Worm (Caenorhabditis elegans) whole organism, L2 larva: Measurements from ENCODE around the gene dpy-2.

Source experiments
- Y55F3AM.14 ChIP-seq: fragments of 200-800 bp; sonication (Bioruptor generic); optimal IDR thresholded peaks from 2 replicates; lab custom pipeline; 2018; ENCODE audit warnings: mild to moderate bottlenecking, missing genetic modification characterization, missing compliant biosample characterization
- ZK546.5 ChIP-seq: sonication (generic microtip); optimal IDR thresholded peaks from 2 replicates; lab custom pipeline; 2017; ENCODE audit warnings: missing biosample characterization, missing genetic modification characterization
- alr-1 ChIP-seq: fragments of 150-350 bp; optimal IDR thresholded peaks from 2 replicates; lab custom pipeline; 2014; ENCODE audit warnings: missing biosample characterization, missing genetic modification characterization
- ama-1 ChIP-seq: fragments of 150-350 bp; optimal IDR thresholded peaks from 2 replicates; lab custom pipeline; 2018; ENCODE audit warnings: inconsistent platforms
- blmp-1 ChIP-seq: sonication (generic microtip); optimal IDR thresholded peaks from 2 replicates; lab custom pipeline; 2017; ENCODE audit warnings: missing genetic modification characterization, mild to moderate bottlenecking, missing compliant biosample characterization, antibody characterized with exemption, moderate library complexity; ENCODE audit not compliant: insufficient read depth
- ceh-16 ChIP-seq: fragments of 150-350 bp; optimal IDR thresholded peaks from 2 replicates; lab custom pipeline; 2014; ENCODE audit warnings: missing biosample characterization, missing genetic modification characterization
- ceh-82 ChIP-seq: fragments of 150-350 bp; optimal IDR thresholded peaks from 2 replicates; lab custom pipeline; 2014; ENCODE audit warnings: missing biosample characterization, missing genetic modification characterization
- dmd-4 ChIP-seq: sonication (generic microtip); optimal IDR thresholded peaks from 2 replicates; lab custom pipeline; 2017; ENCODE audit warnings: missing biosample characterization, missing genetic modification characterization
- egl-27 ChIP-seq: sonication (generic microtip); optimal IDR thresholded peaks from 3 replicates; lab custom pipeline; 2017; ENCODE audit warnings: missing biosample characterization, missing genetic modification reagents, missing genetic modification characterization
- elt-1 ChIP-seq: fragments of 150-350 bp; optimal IDR thresholded peaks from 2 replicates; lab custom pipeline; 2014; ENCODE audit warnings: missing biosample characterization, missing genetic modification characterization
- elt-3 ChIP-seq: sonication (generic microtip); optimal IDR thresholded peaks from 2 replicates; lab custom pipeline; 2017; ENCODE audit warnings: missing biosample characterization, missing genetic modification characterization
- fos-1 ChIP-seq: fragments of 150-350 bp; optimal IDR thresholded peaks from 2 replicates; lab custom pipeline; 2014; ENCODE audit warnings: missing biosample characterization, missing genetic modification characterization
- gmeb-1 ChIP-seq: fragments of 150-350 bp; optimal IDR thresholded peaks from 2 replicates; lab custom pipeline; 2014; ENCODE audit warnings: missing biosample characterization, missing genetic modification characterization
- lin-11 ChIP-seq: fragments of 150-350 bp; sonication (generic microtip); optimal IDR thresholded peaks from 2 replicates; lab custom pipeline; 2014; ENCODE audit warnings: missing biosample characterization, missing genetic modification characterization, inconsistent platforms, mixed read lengths
- lin-13 ChIP-seq: fragments of 150-350 bp; optimal IDR thresholded peaks from 2 replicates; lab custom pipeline; 2014; ENCODE audit warnings: missing biosample characterization, missing genetic modification reagents, missing genetic modification characterization
- lin-39 ChIP-seq: fragments of 150-350 bp; optimal IDR thresholded peaks from 2 replicates; lab custom pipeline; 2014; ENCODE audit warnings: missing biosample characterization, missing genetic modification reagents, missing genetic modification characterization
- lsy-2 ChIP-seq, 2 experiments: fragments of 150-350 bp in 1 of 2; sonication (generic microtip) in 1 of 2; optimal IDR thresholded peaks; 2 replicates each; lab custom pipeline; 2014 to 2017; ENCODE audit warnings: missing biosample characterization in 2 of 2, missing genetic modification characterization in 2 of 2
- mab-5 ChIP-seq: fragments of 150-350 bp; optimal IDR thresholded peaks from 2 replicates; lab custom pipeline; 2014; ENCODE audit warnings: missing biosample characterization, missing genetic modification characterization
- mbf-1 ChIP-seq: sonication (generic microtip); optimal IDR thresholded peaks from 2 replicates; lab custom pipeline; 2017; ENCODE audit warnings: missing biosample characterization, missing genetic modification characterization
- mdl-1 ChIP-seq, 2 experiments: fragments of 150-350 bp in 1 of 2; sonication (generic microtip) in 1 of 2; optimal IDR thresholded peaks; 2 replicates each; lab custom pipeline; 2017; ENCODE audit warnings: missing biosample characterization in 2 of 2, missing genetic modification characterization in 2 of 2
- nhr-10 ChIP-seq: sonication (generic microtip); optimal IDR thresholded peaks from 2 replicates; lab custom pipeline; 2017; ENCODE audit warnings: missing biosample characterization, missing genetic modification characterization
- nhr-11 ChIP-seq: fragments of 150-350 bp; optimal IDR thresholded peaks from 2 replicates; lab custom pipeline; 2014; ENCODE audit warnings: missing biosample characterization, missing genetic modification characterization
- nhr-12 ChIP-seq: fragments of 150-350 bp; optimal IDR thresholded peaks from 2 replicates; lab custom pipeline; 2014; ENCODE audit warnings: missing biosample characterization, missing genetic modification characterization
- nhr-129 ChIP-seq: fragments of 150-350 bp; optimal IDR thresholded peaks from 2 replicates; lab custom pipeline; 2014; ENCODE audit warnings: missing biosample characterization, missing genetic modification characterization
- nhr-21 ChIP-seq: fragments of 150-350 bp; optimal IDR thresholded peaks from 2 replicates; lab custom pipeline; 2014; ENCODE audit warnings: missing biosample characterization, missing genetic modification characterization
- nhr-23 ChIP-seq: fragments of 150-350 bp; optimal IDR thresholded peaks from 2 replicates; lab custom pipeline; 2014; ENCODE audit warnings: missing biosample characterization, missing genetic modification reagents, missing genetic modification characterization
- nhr-237 ChIP-seq: fragments of 150-350 bp; optimal IDR thresholded peaks from 2 replicates; lab custom pipeline; 2014; ENCODE audit warnings: missing biosample characterization, missing genetic modification characterization
- nhr-25 ChIP-seq: fragments of 150-350 bp; sonication (generic microtip); optimal IDR thresholded peaks from 3 replicates; lab custom pipeline; 2014; ENCODE audit warnings: missing biosample characterization, missing genetic modification characterization
- nhr-6 ChIP-seq: fragments of 150-350 bp; optimal IDR thresholded peaks from 2 replicates; lab custom pipeline; 2014; ENCODE audit warnings: missing biosample characterization, missing genetic modification characterization
- nhr-77 ChIP-seq: fragments of 150-350 bp; optimal IDR thresholded peaks from 2 replicates; lab custom pipeline; 2014; ENCODE audit warnings: missing biosample characterization, missing genetic modification characterization
- peb-1 ChIP-seq: fragments of 150-350 bp; optimal IDR thresholded peaks from 2 replicates; lab custom pipeline; 2014; ENCODE audit warnings: missing biosample characterization, missing genetic modification characterization
- sem-4 ChIP-seq: fragments of 150-350 bp; optimal IDR thresholded peaks from 2 replicates; lab custom pipeline; 2014; ENCODE audit warnings: missing biosample characterization, missing genetic modification reagents, missing genetic modification characterization
- sma-3 ChIP-seq: sonication (generic microtip); optimal IDR thresholded peaks from 2 replicates; lab custom pipeline; 2016; ENCODE audit warnings: missing genetic modification reagents, missing genetic modification characterization, missing compliant biosample characterization
- sma-9 ChIP-seq, 2 experiments: fragments of 150-350 bp in 1 of 2; sonication (generic microtip) in 1 of 2; optimal IDR thresholded peaks; 2 replicates each; lab custom pipeline; 2014 to 2016; ENCODE audit warnings: missing genetic modification characterization in 2 of 2, mild to moderate bottlenecking in 1 of 2, missing biosample characterization in 1 of 2, missing compliant biosample characterization in 1 of 2, missing genetic modification reagents in 1 of 2, moderate library complexity in 1 of 2
- snpc-4 ChIP-seq: fragments of 150-350 bp; optimal IDR thresholded peaks from 2 replicates; lab custom pipeline; 2014; ENCODE audit warnings: missing biosample characterization, missing genetic modification characterization
- unc-39 ChIP-seq: fragments of 150-350 bp; optimal IDR thresholded peaks from 2 replicates; lab custom pipeline; 2014; ENCODE audit warnings: missing biosample characterization, missing genetic modification characterization
- unc-62 ChIP-seq: fragments of 150-350 bp; optimal IDR thresholded peaks from 2 replicates; lab custom pipeline; 2014; ENCODE audit warnings: missing biosample characterization, missing genetic modification reagents, missing genetic modification characterization
- ztf-1 ChIP-seq: fragments of 200-800 bp; sonication (Bioruptor generic); conservative IDR thresholded peaks from 2 replicates; pipeline ENCODE4 v1.3.6; 2022; ENCODE audit warnings: missing genetic modification characterization, missing compliant biosample characterization
- ztf-11 ChIP-seq: sonication (generic microtip); optimal IDR thresholded peaks from 2 replicates; lab custom pipeline; 2017; ENCODE audit warnings: missing biosample characterization, missing genetic modification characterization
- ztf-4 ChIP-seq: fragments of 150-350 bp; optimal IDR thresholded peaks from 2 replicates; lab custom pipeline; 2014; ENCODE audit warnings: missing biosample characterization, missing genetic modification characterization

Gene dpy-2

ce11 chrII:6713832-6714342 lies at the start of gene dpy-2:
Gene dpy-2, plus strand, starts transcription at chrII:6714292.
- TF ChIP-seq blmp-1 = peak; percentile 67
- peak; percentile 44 for TF ChIP-seq nhr-21
- no peak for TF ChIP-seq snpc-4 (tag; lab: Kevin White, UChicago)

ce11 chrII:6665908-6666307 lies 48.2 kb upstream of the dpy-2 start:
- TF ChIP-seq lin-13 (GFP tag; lab: Kevin White, UChicago) (no peak), unc-62 (GFP tag; lab: Kevin White, UChicago) (no peak), nhr-237 (tag; lab: Kevin White, UChicago) (no peak), lsy-2 (tag; optimal IDR thresholded peaks at IDR 0.05; lab: Kevin White, UChicago) (no peak), gmeb-1 (no peak), mab-5 (tag; lab: Kevin White, UChicago) (no peak), unc-39 (tag; lab: Kevin White, UChicago) (no peak), Y55F3AM.14 (GFP tag; lab: Kevin White, UChicago) (no peak), egl-27 (tag; lab: Kevin White, UChicago) (no peak), sem-4 (tag; lab: Kevin White, UChicago) (no peak), nhr-12 (no peak), ZK546.5 (tag; lab: Kevin White, UChicago) (no peak), sma-9 (GFP tag; optimal IDR thresholded peaks at IDR 0.05; lab: Kevin White, UChicago) (peak; percentile 14), sma-9 (tag; optimal IDR thresholded peaks at IDR 0.05; lab: Kevin White, UChicago) (no peak), fos-1 (peak; percentile 81), mdl-1 (tag; optimal IDR thresholded peaks at IDR 0.05; lab: Kevin White, UChicago) (no peak), nhr-10 (tag; lab: Kevin White, UChicago) (no peak)

DNA sequence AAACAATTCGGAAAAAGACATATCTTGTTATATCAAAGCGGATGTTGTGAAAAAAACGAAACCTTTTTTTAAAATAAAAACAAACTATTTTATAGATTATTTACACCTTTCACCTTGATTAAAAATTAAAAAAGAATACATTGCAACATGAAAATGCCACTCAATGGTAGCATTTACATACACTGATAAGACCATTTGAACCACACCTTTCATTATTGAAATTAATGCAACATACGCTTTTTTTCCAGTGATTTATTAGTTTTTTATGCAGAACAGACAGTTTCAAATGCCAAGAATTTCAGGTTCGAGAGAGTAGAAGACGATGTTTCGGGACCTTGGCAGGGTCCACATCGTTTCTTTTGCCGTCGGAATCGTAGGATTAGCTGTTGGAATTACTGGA lies 47.5 kb upstream of the dpy-2 start, which contains the start of gene T19D12.1:
Gene T19D12.1 (plus strand): TSS at position 301 of the 400 bp plus-strand sequence.
- no peak for TF ChIP-seq ztf-11
- TF ChIP-seq nhr-12 = no peak
- TF ChIP-seq, all 48 proteins: peak for 0

- TF ChIP-seq dmd-4 (tag; lab: Kevin White, UChicago) (no peak), alr-1 (tag; lab: Kevin White, UChicago) (no peak), lin-13 (GFP tag; lab: Kevin White, UChicago) (no peak), gmeb-1 (no peak), nhr-25 (tag; lab: Kevin White, UChicago) (no peak), egl-27 (tag; lab: Kevin White, UChicago) (no peak), ztf-1 (GFP tag; lab: Robert Waterston, UW) (no peak), ama-1 (lab: Kevin White, UChicago) (no peak), ceh-16 (tag; lab: Kevin White, UChicago) (no peak), peb-1 (tag; lab: Kevin White, UChicago) (no peak), elt-1 (tag; lab: Kevin White, UChicago) (no peak), sma-3 (GFP tag; lab: Kevin White, UChicago) (no peak), nhr-77 (tag; lab: Kevin White, UChicago) (no peak), nhr-11 (tag; lab: Kevin White, UChicago) (no peak), mbf-1 (tag; lab: Kevin White, UChicago) (no peak), elt-3 (no peak), Y55F3AM.14 (GFP tag; lab: Kevin White, UChicago) (no peak), fos-1 (no peak), nhr-129 (no peak), sma-9 (GFP tag; optimal IDR thresholded peaks at IDR 0.05; lab: Kevin White, UChicago) (no peak), sma-9 (tag; optimal IDR thresholded peaks at IDR 0.05; lab: Kevin White, UChicago) (no peak)
- TF ChIP-seq, all 48 proteins: peak for 0
Observed at ce11 chrII:6667534-6667933, 46.6 kb upstream of the dpy-2 start.

DNA sequence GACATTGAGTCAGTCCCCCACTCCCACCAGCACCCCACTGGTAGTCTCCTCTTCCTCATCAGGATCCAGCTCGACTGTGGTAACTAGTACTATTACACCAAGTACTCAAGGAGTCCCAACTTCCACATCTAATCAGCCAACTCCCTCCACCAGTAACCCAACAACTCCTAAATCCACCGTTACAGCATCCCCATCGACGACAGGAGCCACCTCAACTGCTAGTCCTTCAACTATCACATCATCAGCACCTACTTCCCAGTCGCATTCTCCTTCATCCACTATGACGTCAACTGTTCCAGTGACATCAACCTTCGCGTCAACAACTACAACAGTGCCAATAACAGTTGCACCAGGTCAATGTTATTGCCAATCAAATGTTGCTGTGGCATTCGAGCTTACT lies 45.6 kb upstream of the dpy-2 start:
- no peak for TF ChIP-seq nhr-6 (tag; lab: Kevin White, UChicago)
- TF ChIP-seq alr-1 (tag; lab: Kevin White, UChicago) = no peak
- no peak for TF ChIP-seq unc-39 (tag; lab: Kevin White, UChicago)
- TF ChIP-seq ztf-4 (tag; lab: Kevin White, UChicago) = no peak
- TF ChIP-seq unc-62 (GFP tag; lab: Kevin White, UChicago) = no peak
- TF ChIP-seq blmp-1 = no peak
- no peak for TF ChIP-seq egl-27 (tag; lab: Kevin White, UChicago)
- TF ChIP-seq sem-4 (tag; lab: Kevin White, UChicago) = no peak
- TF ChIP-seq sma-3 (GFP tag; lab: Kevin White, UChicago) = no peak
- TF ChIP-seq ceh-82 (tag; lab: Kevin White, UChicago) = no peak
- TF ChIP-seq nhr-23 (tag; lab: Kevin White, UChicago) = no peak
- no peak for TF ChIP-seq lin-11 (tag; lab: Kevin White, UChicago)
- TF ChIP-seq ztf-11 = no peak
- no peak for TF ChIP-seq lin-39 (tag; lab: Kevin White, UChicago)
- no peak for TF ChIP-seq nhr-25 (tag; lab: Kevin White, UChicago)
- no peak for TF ChIP-seq elt-1 (tag; lab: Kevin White, UChicago)
- no peak for TF ChIP-seq nhr-10 (tag; lab: Kevin White, UChicago)
